Worm (Caenorhabditis elegans) whole organism, early embryonic: ENCODE results near the gene clec-178.

Experiments
- B0310.2 ChIP-seq: sonication (generic microtip); optimal IDR thresholded peaks from 2 replicates; lab custom pipeline; 2016; ENCODE audit warnings: mild to moderate bottlenecking, missing genetic modification characterization, missing compliant biosample characterization
- F13C5.2 ChIP-seq: sonication (generic microtip); optimal IDR thresholded peaks from 2 replicates; lab custom pipeline; 2017; ENCODE audit warnings: mild to moderate bottlenecking, missing genetic modification characterization, inconsistent platforms, missing compliant biosample characterization
- aly-1 ChIP-seq: sonication (generic microtip); optimal IDR thresholded peaks from 2 replicates; lab custom pipeline; 2016; ENCODE audit warnings: missing genetic modification characterization, missing compliant biosample characterization
- ama-1 ChIP-seq: fragments of 150-350 bp; optimal IDR thresholded peaks from 2 replicates; lab custom pipeline; 2014
- ceh-13 ChIP-seq: fragments of 200-800 bp; sonication (Bioruptor generic); optimal IDR thresholded peaks from 2 replicates; lab custom pipeline; 2018; ENCODE audit warnings: mild to moderate bottlenecking, missing genetic modification characterization, missing compliant biosample characterization
- ceh-36 ChIP-seq: sonication (generic microtip); optimal IDR thresholded peaks from 2 replicates; lab custom pipeline; 2016; ENCODE audit warnings: missing genetic modification characterization, inconsistent platforms, missing compliant biosample characterization
- ets-7 ChIP-seq: sonication (generic microtip); optimal IDR thresholded peaks from 2 replicates; lab custom pipeline; 2016; ENCODE audit warnings: missing genotype, missing genetic modification characterization, missing compliant biosample characterization
- flt-1 ChIP-seq: fragments of 200-800 bp; sonication (Bioruptor generic); IDR thresholded peaks from 2 replicates; pipeline ENCODE4 v1.3.6; 2022; ENCODE audit warnings: missing genetic modification characterization, missing compliant biosample characterization
- hmbx-1 ChIP-seq: sonication (generic microtip); optimal IDR thresholded peaks from 2 replicates; lab custom pipeline; 2016; ENCODE audit warnings: mild to moderate bottlenecking, missing genetic modification characterization, missing compliant biosample characterization
- hmg-4 ChIP-seq: fragments of 200-800 bp; sonication (Bioruptor generic); optimal IDR thresholded peaks from 2 replicates; lab custom pipeline; 2018; ENCODE audit warnings: mild to moderate bottlenecking, missing genetic modification characterization, missing compliant biosample characterization
- hnd-1 ChIP-seq: sonication (generic microtip); optimal IDR thresholded peaks from 2 replicates; lab custom pipeline; 2016; ENCODE audit warnings: missing genetic modification characterization, missing compliant biosample characterization
- pes-1 ChIP-seq: fragments of 200-800 bp; sonication (Bioruptor generic); IDR thresholded peaks from 2 replicates; pipeline ENCODE4 v1.3.6; 2022; ENCODE audit warnings: missing genetic modification reagents, missing genetic modification characterization, missing compliant biosample characterization
- scrt-1 ChIP-seq: fragments of 200-800 bp; sonication (Bioruptor generic); IDR thresholded peaks from 2 replicates; pipeline ENCODE4 v1.3.6; 2022; ENCODE audit warnings: missing genetic modification characterization, missing compliant biosample characterization
- sea-1 ChIP-seq: fragments of 200-800 bp; sonication (Bioruptor generic); conservative IDR thresholded peaks from 2 replicates; pipeline ENCODE4 v1.3.6; 2022; ENCODE audit warnings: missing genetic modification characterization, missing compliant biosample characterization
- tbx-11 ChIP-seq: fragments of 200-800 bp; sonication (Bioruptor generic); IDR thresholded peaks from 2 replicates; pipeline ENCODE4 v1.3.6; 2022; ENCODE audit warnings: missing genetic modification characterization, missing compliant biosample characterization
- tbx-37 ChIP-seq: fragments of 200-800 bp; sonication (Bioruptor generic); conservative IDR thresholded peaks from 2 replicates; pipeline ENCODE4 v1.3.6; 2022; ENCODE audit warnings: missing genetic modification reagents, missing genetic modification characterization, missing compliant biosample characterization
- tra-4 ChIP-seq: sonication (generic microtip); optimal IDR thresholded peaks from 2 replicates; lab custom pipeline; 2017; ENCODE audit warnings: missing genetic modification characterization, missing compliant biosample characterization

The clec-178 gene

DNA sequence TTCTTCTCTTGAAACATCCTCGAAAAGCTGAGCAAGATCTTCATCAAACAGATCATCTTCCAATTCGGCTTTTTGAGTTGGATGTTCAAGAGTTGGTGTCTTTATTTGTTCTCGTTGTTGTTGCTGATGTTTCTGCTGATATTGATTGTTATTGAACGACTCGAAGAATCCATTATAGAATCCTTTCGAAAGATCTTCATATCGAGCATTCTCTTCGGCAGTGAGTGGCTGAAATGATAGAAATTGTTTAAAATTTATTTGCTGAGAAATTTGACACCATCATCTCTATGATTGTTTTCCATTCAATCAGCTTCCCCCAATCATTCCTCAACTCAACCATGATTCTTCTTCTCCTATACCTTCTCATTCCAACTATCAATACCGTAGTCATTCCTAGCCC lies at the start of gene clec-178:
TSS of gene clec-178 (plus strand) at position 301 of the 400 bp plus-strand sequence.
- TF ChIP-seq ceh-13 (GFP tag; lab: Kevin White, UChicago): no peak

DNA sequence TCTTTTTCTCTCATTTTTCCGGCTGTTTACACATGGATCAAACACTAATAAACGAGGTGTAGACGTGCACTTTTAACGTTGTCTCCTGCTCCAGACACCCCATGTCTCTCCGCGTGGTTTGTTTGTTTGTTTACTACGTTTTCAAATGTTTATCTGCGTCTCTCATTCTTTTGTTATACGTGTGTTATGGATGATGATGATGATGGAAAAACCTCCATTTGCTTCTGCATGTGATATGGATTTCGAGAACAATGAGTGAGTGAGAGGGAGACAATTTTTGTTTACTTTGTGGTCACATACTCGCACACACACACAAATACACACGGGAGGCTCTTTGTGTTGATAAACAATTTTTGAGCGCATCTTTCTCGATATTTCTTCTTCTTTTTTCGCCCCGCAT lies 49.3 kb upstream of the clec-178 start:
- TF ChIP-seq sea-1 (GFP tag; lab: Robert Waterston, UW): no peak
- no peak for TF ChIP-seq tra-4 (tag; lab: Kevin White, UChicago)
- TF ChIP-seq pes-1 (GFP tag; lab: Robert Waterston, UW): no peak
- TF ChIP-seq ceh-36 (tag; lab: Kevin White, UChicago): no peak

DNA sequence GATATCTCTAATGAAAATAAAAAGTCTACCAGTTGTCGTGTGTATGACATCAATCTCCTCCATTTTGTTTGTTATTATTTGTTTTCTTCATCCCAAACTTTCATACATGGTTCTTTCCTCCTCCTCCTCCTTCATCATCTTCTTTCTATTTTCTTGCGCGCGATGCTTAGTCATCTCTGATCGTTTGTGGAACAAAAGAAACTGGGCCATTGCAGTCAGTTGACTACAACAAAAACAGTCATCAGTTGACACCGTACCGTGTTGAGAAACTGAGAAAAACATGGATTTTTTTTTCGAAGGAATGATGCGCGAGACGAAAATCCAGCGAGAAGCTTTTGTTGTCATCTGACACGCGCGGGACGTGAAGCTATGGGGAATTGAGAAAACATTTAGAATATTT lies 48.5 kb upstream of the clec-178 start:
- TF ChIP-seq aly-1 (tag; lab: Kevin White, UChicago) (no peak), flt-1 (no peak), hmbx-1 (tag; lab: Kevin White, UChicago) (no peak), pes-1 (GFP tag; lab: Robert Waterston, UW) (no peak), F13C5.2 (tag; lab: Kevin White, UChicago) (no peak)

DNA sequence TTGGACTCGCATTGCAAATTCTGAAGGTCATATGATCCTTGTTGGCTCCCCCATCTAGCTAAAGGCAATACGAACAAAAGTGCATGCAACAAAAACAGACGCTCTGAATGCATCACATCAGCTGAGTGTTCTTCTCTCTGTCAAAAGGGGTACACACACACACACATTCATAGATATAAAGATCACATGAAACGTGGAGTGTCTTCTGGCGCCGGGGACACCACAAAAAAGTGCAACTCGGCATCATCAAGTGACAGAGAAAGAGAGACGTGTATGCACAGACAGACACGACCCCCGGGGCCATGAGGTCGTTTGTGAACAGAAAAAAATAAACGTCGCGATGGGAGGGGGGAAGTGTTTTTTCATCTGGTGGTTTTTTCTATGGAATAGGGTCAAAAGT lies 46.4 kb upstream of the clec-178 start:
- TF ChIP-seq ceh-36 (tag; lab: Kevin White, UChicago): no peak
- no peak for TF ChIP-seq flt-1
- TF ChIP-seq ama-1: no peak
- TF ChIP-seq sea-1 (GFP tag; lab: Robert Waterston, UW): no peak
- TF ChIP-seq tbx-37: no peak
- TF ChIP-seq pes-1 (GFP tag; lab: Robert Waterston, UW): no peak
- no peak for TF ChIP-seq ceh-13 (GFP tag; lab: Kevin White, UChicago)
- no peak for TF ChIP-seq tbx-11 (GFP tag; lab: Robert Waterston, UW)
- TF ChIP-seq hnd-1 (tag; lab: Kevin White, UChicago): no peak
- TF ChIP-seq F13C5.2 (tag; lab: Kevin White, UChicago): no peak
- no peak for TF ChIP-seq tra-4 (tag; lab: Kevin White, UChicago)
- no peak for TF ChIP-seq hmg-4 (GFP tag; lab: Kevin White, UChicago)
- no peak for TF ChIP-seq aly-1 (tag; lab: Kevin White, UChicago)
- no peak for TF ChIP-seq hmbx-1 (tag; lab: Kevin White, UChicago)
- TF ChIP-seq ets-7 (tag; lab: Kevin White, UChicago): no peak

DNA sequence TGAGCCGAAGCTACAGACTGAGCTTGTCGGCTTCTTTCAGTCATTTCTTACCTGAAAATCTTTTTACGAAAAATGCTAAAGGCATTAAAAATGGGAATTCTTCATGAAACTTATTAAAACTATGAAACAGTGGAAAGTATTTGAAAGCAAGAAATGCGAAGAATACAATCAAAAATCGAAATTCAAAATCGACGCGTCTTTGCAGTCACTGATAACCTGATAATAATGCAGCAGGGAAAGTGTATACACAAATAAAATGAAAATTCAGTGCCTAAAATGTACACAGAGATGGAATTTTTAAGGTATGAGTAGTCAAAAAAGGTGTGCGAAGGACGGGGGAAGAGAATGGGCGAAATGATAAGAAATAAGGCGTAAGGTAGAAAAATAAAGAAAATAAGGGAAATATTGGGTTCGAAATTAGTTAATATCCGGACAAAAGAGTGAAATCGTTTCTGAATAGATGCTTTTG lies 39.2 kb upstream of the clec-178 start, which contains the start of gene C39H7.4:
TSS of gene C39H7.4 (minus strand) at position 51 of the 469 bp plus-strand sequence.
- TF ChIP-seq ceh-13 (GFP tag; lab: Kevin White, UChicago) (no peak), pes-1 (GFP tag; lab: Robert Waterston, UW) (no peak), tbx-11 (GFP tag; lab: Robert Waterston, UW) (no peak)

DNA sequence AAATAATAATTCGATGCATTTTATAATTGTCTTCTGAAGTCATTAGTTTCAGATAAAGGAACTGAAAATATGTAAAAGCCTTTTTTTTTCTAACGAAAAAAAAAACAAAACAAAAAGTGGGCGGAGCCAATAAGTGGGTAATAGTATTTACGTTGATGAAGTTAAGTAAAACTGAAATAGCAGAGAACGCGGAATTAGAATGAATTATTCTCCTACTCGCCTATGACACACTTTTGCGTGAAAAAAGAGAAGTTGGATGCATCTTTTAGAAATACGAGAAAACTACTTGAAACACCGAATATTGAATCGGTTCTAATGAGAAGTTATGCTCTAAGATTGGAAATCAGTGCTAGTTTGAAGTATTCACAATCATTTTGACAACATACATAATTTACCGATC lies 34.1 kb upstream of the clec-178 start, which contains the start of gene srsx-16:
TSS of gene srsx-16 (minus strand) at position 101 of the 400 bp plus-strand sequence.
- TF ChIP-seq hnd-1 (tag; lab: Kevin White, UChicago) (no peak), B0310.2 (tag; lab: Kevin White, UChicago) (no peak), sea-1 (GFP tag; lab: Robert Waterston, UW) (no peak), aly-1 (tag; lab: Kevin White, UChicago) (no peak), hmbx-1 (tag; lab: Kevin White, UChicago) (no peak), flt-1 (no peak), tbx-11 (GFP tag; lab: Robert Waterston, UW) (no peak), tbx-37 (no peak), pes-1 (GFP tag; lab: Robert Waterston, UW) (no peak), tra-4 (tag; lab: Kevin White, UChicago) (no peak), ama-1 (no peak), scrt-1 (GFP tag; lab: Robert Waterston, UW) (no peak), F13C5.2 (tag; lab: Kevin White, UChicago) (no peak), ceh-36 (tag; lab: Kevin White, UChicago) (no peak), ceh-13 (GFP tag; lab: Kevin White, UChicago) (no peak), ets-7 (tag; lab: Kevin White, UChicago) (no peak), hmg-4 (GFP tag; lab: Kevin White, UChicago) (no peak)

DNA sequence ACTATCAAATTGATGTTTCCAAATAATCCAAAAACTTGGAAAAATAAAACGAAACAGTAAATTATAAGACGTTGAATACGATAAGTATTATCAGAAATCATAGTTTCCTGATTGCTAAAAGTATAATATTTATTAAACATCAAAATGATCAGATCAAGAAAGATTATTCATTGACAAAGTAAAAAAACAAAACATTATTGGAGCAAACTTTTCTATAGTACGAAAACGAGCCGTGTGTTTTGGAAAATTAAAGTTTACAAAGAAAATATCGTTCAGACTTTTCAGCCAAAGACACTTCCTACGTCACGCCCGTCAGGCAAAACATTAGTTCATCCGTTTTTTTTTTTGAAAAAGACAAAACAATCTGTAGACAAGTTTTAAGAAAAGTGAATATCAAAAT lies 30.0 kb upstream of the clec-178 start, which contains the start of gene srsx-15:
TSS of gene srsx-15 (minus strand) at position 101 of the 400 bp plus-strand sequence.
- TF ChIP-seq sea-1 (GFP tag; lab: Robert Waterston, UW) (no peak), ceh-36 (tag; lab: Kevin White, UChicago) (no peak), flt-1 (no peak), tra-4 (tag; lab: Kevin White, UChicago) (no peak), B0310.2 (tag; lab: Kevin White, UChicago) (no peak)

DNA sequence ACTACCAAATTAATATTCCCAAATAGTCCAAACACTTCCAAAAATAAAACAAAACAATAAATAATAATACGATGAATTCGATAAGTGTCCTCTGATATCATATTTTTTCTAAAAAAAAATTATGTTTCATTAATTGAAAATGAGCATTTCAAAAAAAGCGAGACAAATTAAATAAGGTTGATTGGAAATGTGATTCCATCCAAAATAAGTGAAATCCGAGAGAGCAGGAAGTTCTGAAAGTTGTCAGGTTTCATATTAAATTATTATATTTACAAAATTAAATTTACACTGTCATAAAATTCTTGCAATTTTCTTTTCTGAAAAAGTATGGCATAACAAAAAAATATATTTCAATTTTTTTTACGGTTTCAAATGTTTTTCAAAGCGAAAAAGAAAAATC lies 26.7 kb upstream of the clec-178 start, which contains the start of gene srsx-14:
TSS of gene srsx-14 (minus strand) at position 101 of the 400 bp plus-strand sequence.
- TF ChIP-seq hmbx-1 (tag; lab: Kevin White, UChicago) (no peak), ama-1 (no peak), sea-1 (GFP tag; lab: Robert Waterston, UW) (no peak), hmg-4 (GFP tag; lab: Kevin White, UChicago) (no peak), ceh-13 (GFP tag; lab: Kevin White, UChicago) (no peak), ets-7 (tag; lab: Kevin White, UChicago) (no peak), flt-1 (no peak), ceh-36 (tag; lab: Kevin White, UChicago) (no peak), tbx-37 (no peak), tbx-11 (GFP tag; lab: Robert Waterston, UW) (no peak), tra-4 (tag; lab: Kevin White, UChicago) (no peak), B0310.2 (tag; lab: Kevin White, UChicago) (no peak), pes-1 (GFP tag; lab: Robert Waterston, UW) (no peak), hnd-1 (tag; lab: Kevin White, UChicago) (no peak)
